Worm (Caenorhabditis elegans): ENCODE measurements around the gene C40H1.8.

- no peak for TF ChIP-seq unc-86 (tag; optimal IDR thresholded peaks at IDR 0.05)
- no peak for TF ChIP-seq elt-2 (tag; optimal IDR thresholded peaks at IDR 0.05)
- TF ChIP-seq ceh-34 (tag; optimal IDR thresholded peaks at IDR 0.05) = no peak
These were observed 42.4 kb upstream of the C40H1.8 start for ce11 chrIII:9272107-9272506.

Measured in whole organism, late embryonic.